Fruit fly (Drosophila melanogaster) whole organism, embryonic: Measurements from ENCODE around the gene BRWD3.

ENCODE experiments used
- Aef1 ChIP-seq: fragments of 200-800 bp; sonication (Bioruptor generic); IDR thresholded peaks from 3 replicates; pipeline ENCODE4 v1.3.6; 2022; ENCODE audit warnings: missing biosample characterization, missing genetic modification characterization
- B-H2 ChIP-seq: fragments of 200-800 bp; sonication (Bioruptor generic); optimal IDR thresholded peaks from 2 replicates; lab custom pipeline; 2018; ENCODE audit warnings: missing biosample characterization, mild to moderate bottlenecking, missing genetic modification characterization
- C15 ChIP-seq: fragments of 200-800 bp; sonication (Bioruptor generic); IDR thresholded peaks from 3 replicates; pipeline ENCODE4 v1.3.6; 2022; ENCODE audit warnings: missing biosample characterization, missing genetic modification characterization
- CG10209 ChIP-seq: fragments of 200-800 bp; sonication (Bioruptor generic); optimal IDR thresholded peaks from 3 replicates; lab custom pipeline; 2017; ENCODE audit warnings: missing biosample characterization, mild to moderate bottlenecking, missing genetic modification characterization, missing genetic modification reagents
- CG10959 ChIP-seq: fragments of 200-800 bp; sonication (Bioruptor generic); IDR thresholded peaks from 2 replicates; pipeline ENCODE4 v1.3.6; 2022; ENCODE audit warnings: missing biosample characterization, missing genetic modification characterization
- CG11504 ChIP-seq: fragments of 200-800 bp; sonication (Bioruptor generic); optimal IDR thresholded peaks from 3 replicates; lab custom pipeline; 2019; ENCODE audit warnings: missing biosample characterization, mild to moderate bottlenecking, missing genetic modification characterization, moderate library complexity
- CG11560 ChIP-seq: fragments of 200-800 bp; sonication (Bioruptor generic); IDR thresholded peaks from 3 replicates; pipeline ENCODE4 v1.3.6; 2022; ENCODE audit warnings: missing biosample characterization, missing genetic modification characterization
- CG12071 ChIP-seq: fragments of 200-800 bp; sonication (Bioruptor generic); optimal IDR thresholded peaks from 3 replicates; lab custom pipeline; 2018; ENCODE audit warnings: missing biosample characterization, mild to moderate bottlenecking, missing genetic modification characterization
- CG1233 ChIP-seq: fragments of 200-800 bp; sonication (Bioruptor generic); optimal IDR thresholded peaks from 4 replicates; lab custom pipeline; 2018; ENCODE audit warnings: missing biosample characterization, mild to moderate bottlenecking, missing genetic modification characterization
- CG15269 ChIP-seq: fragments of 200-800 bp; sonication (Bioruptor generic); optimal IDR thresholded peaks from 2 replicates; lab custom pipeline; 2018; ENCODE audit warnings: missing biosample characterization, mild to moderate bottlenecking, missing genetic modification characterization, moderate library complexity
- CG1647 ChIP-seq: fragments of 200-800 bp; sonication (Bioruptor generic); optimal IDR thresholded peaks from 3 replicates; lab custom pipeline; 2016; ENCODE audit warnings: missing biosample characterization, missing genetic modification characterization
- CG16815 ChIP-seq: fragments of 200-800 bp; sonication (Bioruptor generic); optimal IDR thresholded peaks from 3 replicates; lab custom pipeline; 2017; ENCODE audit warnings: missing biosample characterization, mild to moderate bottlenecking, missing genetic modification characterization
- CG17612 ChIP-seq: fragments of 200-800 bp; sonication (Bioruptor generic); IDR thresholded peaks from 2 replicates; pipeline ENCODE4 v1.3.6; 2022; ENCODE audit warnings: missing biosample characterization, missing genetic modification characterization
- CG2116 ChIP-seq: fragments of 200-800 bp; sonication (Bioruptor generic); optimal IDR thresholded peaks from 3 replicates; lab custom pipeline; 2018; ENCODE audit warnings: missing biosample characterization, mild to moderate bottlenecking, missing genetic modification characterization
- CG30020 ChIP-seq: fragments of 200-800 bp; optimal IDR thresholded peaks from 2 replicates; lab custom pipeline; 2019; ENCODE audit warnings: missing biosample characterization, mild to moderate bottlenecking, missing genetic modification characterization, moderate library complexity
- CG31365 ChIP-seq: fragments of 200-800 bp; sonication (Bioruptor generic); optimal IDR thresholded peaks from 2 replicates; lab custom pipeline; 2018; ENCODE audit warnings: missing biosample characterization, mild to moderate bottlenecking, missing genetic modification characterization
- CG31388 ChIP-seq: fragments of 200-800 bp; sonication (Bioruptor generic); optimal IDR thresholded peaks from 2 replicates; lab custom pipeline; 2016; ENCODE audit warnings: missing biosample characterization, missing genetic modification characterization
- CG32772 ChIP-seq: fragments of 200-800 bp; sonication (Bioruptor generic); IDR thresholded peaks from 2 replicates; pipeline ENCODE4 v1.3.6; 2022; ENCODE audit warnings: missing biosample characterization, missing genetic modification characterization
- CG4282 ChIP-seq: fragments of 200-800 bp; sonication (Bioruptor generic); optimal IDR thresholded peaks from 2 replicates; lab custom pipeline; 2016; ENCODE audit warnings: missing biosample characterization, missing genetic modification characterization
- CG4820 ChIP-seq: fragments of 200-800 bp; sonication (Bioruptor generic); optimal IDR thresholded peaks from 3 replicates; lab custom pipeline; 2016; ENCODE audit warnings: missing biosample characterization, missing genetic modification characterization
- CG5953 ChIP-seq: fragments of 200-800 bp; sonication (Bioruptor generic); IDR thresholded peaks from 2 replicates; pipeline ENCODE4 v1.3.6; 2022; ENCODE audit warnings: missing biosample characterization, missing genetic modification characterization
- CG6765 ChIP-seq: fragments of 200-800 bp; sonication (Bioruptor generic); optimal IDR thresholded peaks from 3 replicates; lab custom pipeline; 2017; ENCODE audit warnings: missing biosample characterization, mild to moderate bottlenecking, missing genetic modification characterization
- CG7357 ChIP-seq: fragments of 200-800 bp; sonication (Bioruptor generic); IDR thresholded peaks from 3 replicates; pipeline ENCODE4 v1.3.6; 2022; ENCODE audit warnings: missing biosample characterization, missing genetic modification characterization
- CG7372 ChIP-seq: fragments of 200-800 bp; sonication (Bioruptor generic); IDR thresholded peaks from 2 replicates; pipeline ENCODE4 v1.3.6; 2022; ENCODE audit warnings: missing biosample characterization, missing genetic modification characterization
- CG7839 ChIP-seq: fragments of 200-800 bp; sonication (Bioruptor generic); optimal IDR thresholded peaks from 3 replicates; lab custom pipeline; 2018; ENCODE audit warnings: missing biosample characterization, mild to moderate bottlenecking, missing genetic modification characterization, moderate library complexity
- CG8089 ChIP-seq: fragments of 200-800 bp; sonication (Bioruptor generic); optimal IDR thresholded peaks from 3 replicates; lab custom pipeline; 2016; ENCODE audit warnings: missing biosample characterization, missing genetic modification characterization
- CG8944 ChIP-seq: fragments of 200-800 bp; sonication (Bioruptor generic); optimal IDR thresholded peaks from 3 replicates; lab custom pipeline; 2016; ENCODE audit warnings: missing biosample characterization, missing genetic modification characterization
- CHES-1-like ChIP-seq: fragments of 200-800 bp; sonication (Bioruptor generic); optimal IDR thresholded peaks from 2 replicates; lab custom pipeline; 2016; ENCODE audit warnings: missing biosample characterization, missing genetic modification characterization
- Deaf1 ChIP-seq: fragments of 200-800 bp; optimal IDR thresholded peaks from 3 replicates; lab custom pipeline; 2019; ENCODE audit warnings: missing biosample characterization, mild to moderate bottlenecking, missing genetic modification characterization, moderate library complexity
- Myb ChIP-seq: fragments of 200-800 bp; sonication (Bioruptor generic); optimal IDR thresholded peaks from 2 replicates; lab custom pipeline; 2016; ENCODE audit warnings: missing biosample characterization, missing genetic modification characterization
- Sin3A ChIP-seq: fragments of >200 bp; optimal IDR thresholded peaks from 2 replicates; lab custom pipeline; 2018
- Stat92E ChIP-seq, 3 experiments: fragments of >200 bp in 2 of 3; fragments of 200-800 bp in 1 of 3; sonication (Bioruptor generic) in 1 of 3; optimal IDR thresholded peaks; 2 replicates each; lab custom pipeline; 2017 to 2019; ENCODE audit warnings: missing biosample characterization in 3 of 3, missing genetic modification characterization in 3 of 3, mild to moderate bottlenecking in 1 of 3, moderate library complexity in 1 of 3
- chif ChIP-seq, 2 experiments: fragments of 200-800 bp; sonication (Bioruptor generic); optimal IDR thresholded peaks; 3 replicates each; lab custom pipeline; 2016; ENCODE audit warnings: missing biosample characterization in 2 of 2, missing genetic modification characterization in 2 of 2
- eyg ChIP-seq: fragments of 200-800 bp; sonication (Bioruptor generic); optimal IDR thresholded peaks from 3 replicates; lab custom pipeline; 2016; ENCODE audit warnings: missing biosample characterization, missing genetic modification characterization
- gfzf ChIP-seq: fragments of 200-800 bp; sonication (Bioruptor generic); optimal IDR thresholded peaks from 2 replicates; lab custom pipeline; 2016; ENCODE audit warnings: missing biosample characterization, mild to moderate bottlenecking, missing genetic modification characterization, moderate library complexity
- gt ChIP-seq: fragments of 200-800 bp; sonication (Bioruptor generic); IDR thresholded peaks from 2 replicates; pipeline ENCODE4 v1.3.6; 2022; ENCODE audit warnings: missing biosample characterization, missing genetic modification characterization
- hkb ChIP-seq, 2 experiments: fragments of 200-800 bp in 1 of 2; fragments of >200 bp in 1 of 2; sonication (Bioruptor generic) in 1 of 2; IDR thresholded peaks in 1 of 2; optimal IDR thresholded peaks in 1 of 2; 2 replicates each; pipeline versions ENCODE4 v1.3.6 to Lab custom; 2017 to 2022; ENCODE audit warnings: missing biosample characterization in 1 of 2, missing genetic modification characterization in 1 of 2
- ken ChIP-seq: fragments of 200-800 bp; sonication (Bioruptor generic); IDR thresholded peaks from 3 replicates; pipeline ENCODE4 v1.3.6; 2022; ENCODE audit warnings: missing biosample characterization, missing genetic modification characterization
- klu ChIP-seq: fragments of 200-800 bp; sonication (Bioruptor generic); IDR thresholded peaks from 2 replicates; pipeline ENCODE4 v1.3.6; 2022; ENCODE audit warnings: missing biosample characterization, missing genetic modification characterization
- kni ChIP-seq: fragments of 200-800 bp; sonication (Bioruptor generic); optimal IDR thresholded peaks from 3 replicates; lab custom pipeline; 2017; ENCODE audit warnings: mild to moderate bottlenecking, missing biosample characterization, missing genetic modification reagents, missing genetic modification characterization
- lab ChIP-seq: fragments of 200-800 bp; sonication (Bioruptor generic); optimal IDR thresholded peaks from 3 replicates; lab custom pipeline; 2017; ENCODE audit warnings: missing biosample characterization, missing genetic modification characterization, mild to moderate bottlenecking, moderate library complexity, missing genetic modification reagents
- lola ChIP-seq, 3 experiments: fragments of >200 bp in 2 of 3; fragments of 200-800 bp in 1 of 3; sonication (Bioruptor generic) in 1 of 3; optimal IDR thresholded peaks; 2 replicates each; lab custom pipeline; 2017 to 2019; ENCODE audit warnings: missing biosample characterization in 3 of 3, missing genetic modification characterization in 3 of 3, mild to moderate bottlenecking in 1 of 3, moderate library complexity in 1 of 3
- luna ChIP-seq: fragments of 200-800 bp; sonication (Bioruptor generic); optimal IDR thresholded peaks from 2 replicates; lab custom pipeline; 2016; ENCODE audit warnings: missing biosample characterization, missing genetic modification characterization
- mam ChIP-seq: fragments of 200-800 bp; sonication (Bioruptor generic); optimal IDR thresholded peaks from 3 replicates; lab custom pipeline; 2016; ENCODE audit warnings: missing biosample characterization, missing genetic modification characterization
- mld ChIP-seq: fragments of 200-800 bp; sonication (Bioruptor generic); IDR thresholded peaks from 3 replicates; pipeline ENCODE4 v1.3.6; 2022; ENCODE audit warnings: missing biosample characterization, missing genetic modification characterization; ENCODE audit not compliant: partially characterized antibody
- pan ChIP-seq, 4 experiments: fragments of >200 bp in 3 of 4; fragments of 200-800 bp in 1 of 4; sonication (Bioruptor generic) in 1 of 4; optimal IDR thresholded peaks in 3 of 4; IDR thresholded peaks in 1 of 4; 2 replicates each; pipeline versions ENCODE4 v1.3.6 to Lab custom; 2017 to 2022; ENCODE audit warnings: missing biosample characterization in 2 of 4, missing genetic modification characterization in 2 of 4, mixed read lengths in 1 of 4
- pnt ChIP-seq: fragments of 200-800 bp; sonication (Bioruptor generic); optimal IDR thresholded peaks from 3 replicates; lab custom pipeline; 2016; ENCODE audit warnings: missing biosample characterization, missing genetic modification characterization
- sens-2 ChIP-seq: fragments of 200-800 bp; sonication (Bioruptor generic); IDR thresholded peaks from 2 replicates; pipeline ENCODE4 v1.3.6; 2022; ENCODE audit warnings: missing biosample characterization, missing genetic modification characterization

The BRWD3 gene

dm6 chr3R:24361583-24361982 is 42.8 kb downstream of the BRWD3 start, which contains the start of the genes CG5762 and CG33339:
CG5762 (minus strand) TSS chr3R:24361683.
CG33339 (plus strand) TSS chr3R:24361847.
- TF ChIP-seq CG10209 (GFP tag; lab: Kevin White, UChicago) (no peak), CG11504 (tag; lab: Kevin White, UChicago) (no peak), CG16815 (GFP tag; lab: Kevin White, UChicago) (no peak), CG10959 (no peak), Aef1 (GFP tag; lab: Robert Waterston, UW) (no peak), CG31365 (no peak), CG8089 (GFP tag; lab: Kevin White, UChicago) (no peak), klu (GFP tag; lab: Robert Waterston, UW) (no peak), Deaf1 (tag; lab: Kevin White, UChicago) (no peak), luna (GFP tag; lab: Kevin White, UChicago) (no peak), CG32772 (GFP tag; lab: Robert Waterston, UW) (no peak), CG1233 (GFP tag; lab: Kevin White, UChicago) (no peak), gfzf (GFP tag; lab: Kevin White, UChicago) (no peak), CG7372 (GFP tag; lab: Robert Waterston, UW) (no peak), CG12071 (GFP tag; lab: Kevin White, UChicago) (no peak), CG30020 (tag; lab: Kevin White, UChicago) (no peak), mld (GFP tag; lab: Robert Waterston, UW) (no peak), Stat92E (GFP tag; optimal IDR thresholded peaks at IDR 0.05; lab: Kevin White, UChicago) (no peak)

dm6 chr3R:24362838-24363237 is 44.0 kb downstream of the BRWD3 start, which contains the start of gene CG33340:
CG33340 (plus strand) TSS chr3R:24363138.
- TF ChIP-seq eyg (GFP tag; lab: Kevin White, UChicago), result no peak
- TF ChIP-seq CG8944 (GFP tag; lab: Kevin White, UChicago), result no peak
- TF ChIP-seq ken (GFP tag; lab: Robert Waterston, UW), result no peak
- no peak for TF ChIP-seq CG31365
- TF ChIP-seq CG11560 (tag; lab: Robert Waterston, UW), result no peak
- no peak for TF ChIP-seq CG4820 (GFP tag; lab: Kevin White, UChicago)
- TF ChIP-seq chif (GFP tag; optimal IDR thresholded peaks at IDR 0.05; lab: Kevin White, UChicago), result no peak
- no peak for TF ChIP-seq C15 (GFP tag; lab: Robert Waterston, UW)
- TF ChIP-seq mam, result no peak
- no peak for TF ChIP-seq CG6765 (GFP tag; lab: Kevin White, UChicago)
- TF ChIP-seq CG4282 (GFP tag; lab: Kevin White, UChicago), result no peak
- no peak for TF ChIP-seq CG1647
- TF ChIP-seq kni (GFP tag; lab: Kevin White, UChicago), result no peak
- no peak for TF ChIP-seq pan (optimal IDR thresholded peaks at IDR 0.05; lab: Kevin White, UChicago)
- TF ChIP-seq pan (GFP tag; optimal IDR thresholded peaks at IDR 0.05 in 1 of 2, IDR thresholded peaks at IDR 0.05 in 1 of 2), result no peak
- TF ChIP-seq lola (GFP tag; optimal IDR thresholded peaks at IDR 0.05; lab: Kevin White, UChicago), result no peak
- no peak for TF ChIP-seq CG2116
- no peak for TF ChIP-seq CG31388 (GFP tag; lab: Kevin White, UChicago)
- TF ChIP-seq gt (GFP tag; lab: Robert Waterston, UW), result no peak

dm6 chr3R:24364880-24365604 is 46.2 kb downstream of the BRWD3 start, which contains the start of the genes CG17784 and CG13613:
CG17784 (minus strand) TSS chr3R:24364980.
CG13613 (plus strand) TSS chr3R:24365554.
- no peak for TF ChIP-seq pnt (GFP tag; lab: Kevin White, UChicago)
- TF ChIP-seq CG15269 (tag; lab: Kevin White, UChicago), result no peak
- TF ChIP-seq CG17612 (GFP tag; lab: Robert Waterston, UW), result no peak
- no peak for TF ChIP-seq hkb (optimal IDR thresholded peaks at IDR 0.05; lab: Kevin White, UChicago)
- no peak for TF ChIP-seq hkb (GFP tag; IDR thresholded peaks at IDR 0.05; lab: Robert Waterston, UW)
- no peak for TF ChIP-seq Sin3A (lab: Kevin White, UChicago)
- TF ChIP-seq B-H2 (GFP tag; lab: Kevin White, UChicago), result no peak
- no peak for TF ChIP-seq lab (GFP tag; lab: Kevin White, UChicago)
- no peak for TF ChIP-seq CG5953 (GFP tag; lab: Robert Waterston, UW)
- no peak for TF ChIP-seq CG7839 (tag; lab: Kevin White, UChicago)
- no peak for TF ChIP-seq CG7357
- no peak for TF ChIP-seq sens-2 (GFP tag; lab: Robert Waterston, UW)
- no peak for TF ChIP-seq CHES-1-like (GFP tag; lab: Kevin White, UChicago)
- no peak for TF ChIP-seq Myb
